Worm (Caenorhabditis elegans): ENCODE measurements around the gene arf-5.
A peak's percentile ranks its signal among the peaks of the same experiment; 100 is the strongest.

Gene arf-5

ce11 chrIV:7988385-7988784 lies 6.1 kb downstream of the arf-5 start, which contains the start of gene col-115:
Gene col-115 (plus strand): TSS chrIV:7988685.
- no peak for TF ChIP-seq nhr-237 (tag; optimal IDR thresholded peaks at IDR 0.05)
- TF ChIP-seq mab-5 (tag; optimal IDR thresholded peaks at IDR 0.05), result no peak
- no peak for TF ChIP-seq lin-32 (GFP tag; optimal IDR thresholded peaks at IDR 0.05)
- no peak for TF ChIP-seq unc-120 (tag; optimal IDR thresholded peaks at IDR 0.05; ENCODE audit: poor library complexity, severe bottlenecking)
- no peak for TF ChIP-seq snpc-4 (tag; optimal IDR thresholded peaks at IDR 0.05)

- no peak for TF ChIP-seq mls-2 (tag; optimal IDR thresholded peaks at IDR 0.05)
- TF ChIP-seq nhr-2 (tag; optimal IDR thresholded peaks at IDR 0.05), result no peak
- TF ChIP-seq lin-32 (GFP tag; optimal IDR thresholded peaks at IDR 0.05), result no peak
- no peak for TF ChIP-seq cnd-1 (tag; optimal IDR thresholded peaks at IDR 0.05)
- TF ChIP-seq elt-3 (tag; optimal IDR thresholded peaks at IDR 0.05), result no peak
- TF ChIP-seq ces-1 (GFP tag; optimal IDR thresholded peaks at IDR 0.05), result no peak
- TF ChIP-seq unc-62 (GFP tag; optimal IDR thresholded peaks at IDR 0.05), result no peak
- no peak for TF ChIP-seq unc-120 (tag; optimal IDR thresholded peaks at IDR 0.05; ENCODE audit: poor library complexity, severe bottlenecking)
- TF ChIP-seq mep-1 (tag; optimal IDR thresholded peaks at IDR 0.05), result no peak
- no peak for TF ChIP-seq nhr-237 (tag; optimal IDR thresholded peaks at IDR 0.05)
- TF ChIP-seq ham-2 (GFP tag; optimal IDR thresholded peaks at IDR 0.05), result no peak
- TF ChIP-seq hlh-1 (tag; optimal IDR thresholded peaks at IDR 0.05), result no peak
- TF ChIP-seq pha-4 (tag; optimal IDR thresholded peaks at IDR 0.05), result no peak
- TF ChIP-seq ceh-43 (GFP tag; optimal IDR thresholded peaks at IDR 0.05), result no peak
- TF ChIP-seq zip-8 (tag; optimal IDR thresholded peaks at IDR 0.05), result no peak
- no peak for TF ChIP-seq M03D4.4 (tag; optimal IDR thresholded peaks at IDR 0.05)
- TF ChIP-seq snpc-4 (tag; optimal IDR thresholded peaks at IDR 0.05), result no peak
- TF ChIP-seq lsy-2 (tag; optimal IDR thresholded peaks at IDR 0.05), result no peak
Observed at ce11 chrIV:7994715-7995114, 12.4 kb downstream of the arf-5 start.

- no peak for TF ChIP-seq ztf-11 (tag; optimal IDR thresholded peaks at IDR 0.05)
- no peak for TF ChIP-seq drap-1 (GFP tag; optimal IDR thresholded peaks at IDR 0.05)
- TF ChIP-seq nhr-2 (tag; optimal IDR thresholded peaks at IDR 0.05), result peak; percentile 85
- TF ChIP-seq zip-8 (tag; optimal IDR thresholded peaks at IDR 0.05), result peak; percentile 38
Observed at ce11 chrIV:8000763-8001162, 18.4 kb downstream of the arf-5 start.

- TF ChIP-seq drap-1 (GFP tag; optimal IDR thresholded peaks at IDR 0.05) (no peak), nhr-237 (tag; optimal IDR thresholded peaks at IDR 0.05) (no peak), pha-4 (tag; optimal IDR thresholded peaks at IDR 0.05) (no peak), hlh-1 (tag; optimal IDR thresholded peaks at IDR 0.05) (no peak), unc-62 (GFP tag; optimal IDR thresholded peaks at IDR 0.05) (no peak), zip-8 (tag; optimal IDR thresholded peaks at IDR 0.05) (no peak), bed-3 (GFP tag; optimal IDR thresholded peaks at IDR 0.05) (no peak), unc-120 (tag; optimal IDR thresholded peaks at IDR 0.05; ENCODE audit: poor library complexity, severe bottlenecking) (no peak)
Observed at ce11 chrIV:8004019-8004418, 21.7 kb downstream of the arf-5 start, which contains the start of gene rig-4. Gene rig-4 (minus strand): TSS chrIV:8004119.

ce11 chrIV:8005376-8005775 lies 23.1 kb downstream of the arf-5 start:
- TF ChIP-seq lin-32 (GFP tag; optimal IDR thresholded peaks at IDR 0.05) (no peak), snpc-4 (tag; optimal IDR thresholded peaks at IDR 0.05) (no peak), ces-1 (GFP tag; optimal IDR thresholded peaks at IDR 0.05) (no peak), nhr-28 (tag; optimal IDR thresholded peaks at IDR 0.05) (no peak), unc-62 (GFP tag; optimal IDR thresholded peaks at IDR 0.05) (no peak), bed-3 (GFP tag; optimal IDR thresholded peaks at IDR 0.05) (no peak), zip-8 (tag; optimal IDR thresholded peaks at IDR 0.05) (no peak), lsy-2 (tag; optimal IDR thresholded peaks at IDR 0.05) (no peak), ztf-11 (tag; optimal IDR thresholded peaks at IDR 0.05) (no peak), flh-1 (GFP tag; optimal IDR thresholded peaks at IDR 0.05) (no peak), M03D4.4 (tag; optimal IDR thresholded peaks at IDR 0.05) (no peak), elt-3 (tag; optimal IDR thresholded peaks at IDR 0.05) (no peak), ceh-39 (tag; optimal IDR thresholded peaks at IDR 0.05) (no peak), drap-1 (GFP tag; optimal IDR thresholded peaks at IDR 0.05) (no peak)

ce11 chrIV:8006161-8006560 lies 23.8 kb downstream of the arf-5 start:
- no peak for TF ChIP-seq cnd-1 (tag; optimal IDR thresholded peaks at IDR 0.05)
- TF ChIP-seq zip-8 (tag; optimal IDR thresholded peaks at IDR 0.05), result peak; percentile 51
- peak; percentile 68 for TF ChIP-seq nhr-2 (tag; optimal IDR thresholded peaks at IDR 0.05)

ce11 chrIV:8007549-8007948 lies 25.2 kb downstream of the arf-5 start:
- TF ChIP-seq flh-1 (GFP tag; optimal IDR thresholded peaks at IDR 0.05), result no peak
- TF ChIP-seq mab-5 (tag; optimal IDR thresholded peaks at IDR 0.05), result no peak
